Fruit fly (Drosophila melanogaster) whole organism, prepupa: ENCODE data around the gene hth.

Experiments
- Blimp-1 ChIP-seq: fragments of 200-800 bp; sonication (Bioruptor generic); optimal IDR thresholded peaks from 3 replicates; lab custom pipeline; 2017; ENCODE audit warnings: missing biosample characterization, missing genetic modification characterization, mild to moderate bottlenecking, moderate library complexity, missing genetic modification reagents
- CG10631 ChIP-seq: fragments of 200-800 bp; sonication (Bioruptor generic); optimal IDR thresholded peaks from 2 replicates; lab custom pipeline; 2016; ENCODE audit warnings: missing biosample characterization, missing genetic modification characterization
- CG10669 ChIP-seq: fragments of 200-800 bp; sonication (Bioruptor generic); optimal IDR thresholded peaks from 3 replicates; lab custom pipeline; 2018; ENCODE audit warnings: missing biosample characterization, mild to moderate bottlenecking, missing genetic modification characterization, moderate library complexity
- CG11294 ChIP-seq: fragments of 200-800 bp; sonication (Bioruptor generic); IDR thresholded peaks from 2 replicates; pipeline ENCODE4 v1.3.6; 2022; ENCODE audit warnings: missing biosample characterization, missing genetic modification characterization
- CG11762 ChIP-seq: fragments of 200-800 bp; sonication (Bioruptor generic); optimal IDR thresholded peaks from 3 replicates; lab custom pipeline; 2016; ENCODE audit warnings: missing biosample characterization, missing genetic modification characterization; ENCODE audit not compliant: insufficient read depth
- CG11902 ChIP-seq: fragments of 200-800 bp; sonication (Bioruptor generic); optimal IDR thresholded peaks from 3 replicates; lab custom pipeline; 2016; ENCODE audit warnings: missing biosample characterization, missing genetic modification characterization
- CG15336 ChIP-seq: fragments of 200-800 bp; sonication (Bioruptor generic); IDR thresholded peaks from 2 replicates; pipeline ENCODE4 v1.3.6; 2022; ENCODE audit warnings: missing biosample characterization, missing genetic modification characterization
- CG1621 ChIP-seq: fragments of 200-800 bp; sonication (Bioruptor generic); optimal IDR thresholded peaks from 3 replicates; lab custom pipeline; 2018; ENCODE audit warnings: missing biosample characterization, mild to moderate bottlenecking, missing genetic modification characterization
- CG16779 ChIP-seq: fragments of 200-800 bp; sonication (Bioruptor generic); optimal IDR thresholded peaks from 3 replicates; lab custom pipeline; 2017; ENCODE audit warnings: missing biosample characterization, mild to moderate bottlenecking, missing genetic modification characterization
- CG3032 ChIP-seq: fragments of 200-800 bp; optimal IDR thresholded peaks from 2 replicates; lab custom pipeline; 2019; ENCODE audit warnings: missing biosample characterization, mild to moderate bottlenecking, missing genetic modification characterization, moderate library complexity
- CG31627 ChIP-seq: fragments of 200-800 bp; sonication (Bioruptor generic); optimal IDR thresholded peaks from 3 replicates; lab custom pipeline; 2016; ENCODE audit warnings: missing biosample characterization, missing genetic modification characterization
- CG32006 ChIP-seq: fragments of 200-800 bp; sonication (Bioruptor generic); optimal IDR thresholded peaks from 3 replicates; lab custom pipeline; 2017; ENCODE audit warnings: missing biosample characterization, mild to moderate bottlenecking, missing genetic modification characterization
- CG34406 ChIP-seq: fragments of 200-800 bp; sonication (Bioruptor generic); optimal IDR thresholded peaks from 3 replicates; lab custom pipeline; 2016; ENCODE audit warnings: missing biosample characterization, missing genetic modification characterization
- CG3919 ChIP-seq: fragments of 200-800 bp; sonication (Bioruptor generic); optimal IDR thresholded peaks from 3 replicates; lab custom pipeline; 2016; ENCODE audit warnings: missing biosample characterization, missing genetic modification characterization
- CG4318 ChIP-seq: fragments of 200-800 bp; sonication (Bioruptor generic); optimal IDR thresholded peaks from 3 replicates; lab custom pipeline; 2017; ENCODE audit warnings: missing biosample characterization, mild to moderate bottlenecking, missing genetic modification characterization
- CG6163 ChIP-seq: fragments of 200-800 bp; sonication (Bioruptor generic); IDR thresholded peaks from 3 replicates; pipeline ENCODE4 v1.3.6; 2022; ENCODE audit warnings: missing biosample characterization, missing genetic modification characterization
- CG6276 ChIP-seq: fragments of 200-800 bp; sonication (Bioruptor generic); optimal IDR thresholded peaks from 2 replicates; lab custom pipeline; 2017; ENCODE audit warnings: missing biosample characterization, mild to moderate bottlenecking, missing genetic modification characterization
- CG6792 ChIP-seq: fragments of 200-800 bp; sonication (Bioruptor generic); optimal IDR thresholded peaks from 3 replicates; lab custom pipeline; 2016; ENCODE audit warnings: missing biosample characterization, missing genetic modification characterization
- CG6854 ChIP-seq: fragments of 200-800 bp; sonication (Bioruptor generic); optimal IDR thresholded peaks from 2 replicates; lab custom pipeline; 2017; ENCODE audit warnings: missing biosample characterization, mild to moderate bottlenecking, missing genetic modification characterization
- CG8119 ChIP-seq: fragments of 200-800 bp; sonication (Bioruptor generic); IDR thresholded peaks from 3 replicates; pipeline ENCODE4 v1.3.6; 2022; ENCODE audit warnings: missing biosample characterization, missing genetic modification characterization
- CG8319 ChIP-seq: fragments of 200-800 bp; sonication (Bioruptor generic); optimal IDR thresholded peaks from 3 replicates; lab custom pipeline; 2016; ENCODE audit warnings: missing biosample characterization, missing genetic modification characterization
- CG8632 ChIP-seq: fragments of 200-800 bp; sonication (Bioruptor generic); optimal IDR thresholded peaks from 3 replicates; lab custom pipeline; 2016; ENCODE audit warnings: missing biosample characterization, missing genetic modification characterization
- CG9139 ChIP-seq: fragments of 200-800 bp; sonication (Bioruptor generic); optimal IDR thresholded peaks from 3 replicates; lab custom pipeline; 2017; ENCODE audit warnings: missing biosample characterization, mild to moderate bottlenecking, missing genetic modification characterization
- Eip78C ChIP-seq: fragments of 200-800 bp; sonication (Bioruptor generic); peaks from one replicate; lab custom pipeline; 2016; ENCODE audit warnings: missing biosample characterization, missing genetic modification characterization
- Ets21C ChIP-seq: fragments of 200-800 bp; sonication (Bioruptor generic); optimal IDR thresholded peaks from 3 replicates; lab custom pipeline; 2016; ENCODE audit warnings: missing biosample characterization, missing genetic modification characterization
- Ets96B ChIP-seq: fragments of 200-800 bp; optimal IDR thresholded peaks from 2 replicates; lab custom pipeline; 2019; ENCODE audit warnings: missing biosample characterization, mild to moderate bottlenecking, missing genetic modification characterization, moderate library complexity
- Gug ChIP-seq: fragments of 200-800 bp; sonication (Bioruptor generic); IDR thresholded peaks from 2 replicates; pipeline ENCODE4 v1.3.6; 2022; ENCODE audit warnings: missing biosample characterization, missing genetic modification characterization
- Hr38 ChIP-seq: sonication (Bioruptor generic); optimal IDR thresholded peaks from 2 replicates; lab custom pipeline; 2016; ENCODE audit warnings: missing biosample characterization, missing genetic modification characterization
- Hr39 ChIP-seq: fragments of 200-800 bp; sonication (Bioruptor generic); optimal IDR thresholded peaks from 2 replicates; lab custom pipeline; 2016; ENCODE audit warnings: missing biosample characterization, missing genetic modification characterization
- Hr4 ChIP-seq: fragments of 200-800 bp; sonication (Bioruptor generic); optimal IDR thresholded peaks from 3 replicates; lab custom pipeline; 2016; ENCODE audit warnings: missing biosample characterization, missing genetic modification characterization
- Lpt ChIP-seq: fragments of 200-800 bp; sonication (Bioruptor generic); optimal IDR thresholded peaks from 3 replicates; lab custom pipeline; 2016; ENCODE audit warnings: missing biosample characterization, missing genetic modification characterization
- OdsH ChIP-seq: fragments of 200-800 bp; sonication (Bioruptor generic); optimal IDR thresholded peaks from 3 replicates; lab custom pipeline; 2016; ENCODE audit warnings: missing biosample characterization, missing genetic modification characterization
- Smox ChIP-seq: fragments of 200-800 bp; sonication (Bioruptor generic); optimal IDR thresholded peaks from 3 replicates; lab custom pipeline; 2016; ENCODE audit warnings: missing biosample characterization, missing genetic modification characterization
- Sox102F ChIP-seq: fragments of 200-800 bp; sonication (Bioruptor generic); optimal IDR thresholded peaks from 2 replicates; lab custom pipeline; 2016; ENCODE audit warnings: missing biosample characterization, mild to moderate bottlenecking, missing genetic modification characterization
- Sox14 ChIP-seq: fragments of 200-800 bp; sonication (Bioruptor generic); optimal IDR thresholded peaks from 3 replicates; lab custom pipeline; 2016; ENCODE audit warnings: missing biosample characterization, missing genetic modification characterization
- Sox15 ChIP-seq: fragments of 200-800 bp; sonication (Bioruptor generic); optimal IDR thresholded peaks from 3 replicates; lab custom pipeline; 2016; ENCODE audit warnings: missing biosample characterization, missing genetic modification characterization
- achi ChIP-seq: fragments of 200-800 bp; sonication (Bioruptor generic); optimal IDR thresholded peaks from 3 replicates; lab custom pipeline; 2016; ENCODE audit warnings: missing biosample characterization, missing genetic modification characterization
- cyc ChIP-seq: fragments of 200-800 bp; sonication (Bioruptor generic); optimal IDR thresholded peaks from 3 replicates; lab custom pipeline; 2016; ENCODE audit warnings: missing biosample characterization, missing genetic modification characterization
- dac ChIP-seq: fragments of 200-800 bp; sonication (Bioruptor generic); optimal IDR thresholded peaks from 2 replicates; lab custom pipeline; 2017; ENCODE audit warnings: missing biosample characterization, mild to moderate bottlenecking, missing genetic modification characterization
- eg ChIP-seq: fragments of 200-800 bp; sonication (Bioruptor generic); IDR thresholded peaks from 3 replicates; pipeline ENCODE4 v1.3.6; 2022; ENCODE audit warnings: missing biosample characterization, missing genetic modification characterization
- esn ChIP-seq: fragments of 200-800 bp; sonication (Bioruptor generic); optimal IDR thresholded peaks from 2 replicates; lab custom pipeline; 2016; ENCODE audit warnings: missing biosample characterization, mild to moderate bottlenecking, missing genetic modification characterization, moderate library complexity
- fd59A ChIP-seq: fragments of 200-800 bp; sonication (Bioruptor generic); optimal IDR thresholded peaks from 2 replicates; lab custom pipeline; 2017; ENCODE audit warnings: missing biosample characterization, mild to moderate bottlenecking, missing genetic modification characterization, missing genetic modification reagents
- fd85E ChIP-seq: fragments of 200-800 bp; sonication (Bioruptor generic); optimal IDR thresholded peaks from 3 replicates; lab custom pipeline; 2016; ENCODE audit warnings: missing biosample characterization, missing genetic modification characterization
- fkh ChIP-seq: fragments of 200-800 bp; sonication (Bioruptor generic); optimal IDR thresholded peaks from 3 replicates; lab custom pipeline; 2017; ENCODE audit warnings: missing biosample characterization, mild to moderate bottlenecking, missing genetic modification characterization, moderate library complexity
- lz ChIP-seq: fragments of 200-800 bp; sonication (Bioruptor generic); optimal IDR thresholded peaks from 3 replicates; lab custom pipeline; 2016; ENCODE audit warnings: missing biosample characterization, missing genetic modification characterization
- net ChIP-seq: fragments of 200-800 bp; sonication (Bioruptor generic); optimal IDR thresholded peaks from 3 replicates; lab custom pipeline; 2016; ENCODE audit warnings: missing biosample characterization, missing genetic modification characterization
- pdm3 ChIP-seq: fragments of 200-800 bp; sonication (Bioruptor generic); optimal IDR thresholded peaks from 3 replicates; lab custom pipeline; 2016; ENCODE audit warnings: missing biosample characterization, missing genetic modification characterization
- salr ChIP-seq, 2 experiments: fragments of 200-800 bp; sonication (Bioruptor generic); optimal IDR thresholded peaks; 3 replicates each; lab custom pipeline; 2016 to 2018; ENCODE audit warnings: missing biosample characterization in 2 of 2, missing genetic modification characterization in 2 of 2, mild to moderate bottlenecking in 1 of 2
- spab ChIP-seq: fragments of 200-800 bp; sonication (Bioruptor generic); optimal IDR thresholded peaks from 2 replicates; lab custom pipeline; 2017; ENCODE audit warnings: missing biosample characterization, mild to moderate bottlenecking, missing genetic modification characterization, missing genetic modification reagents
- ss ChIP-seq, 2 experiments: fragments of 200-800 bp; sonication (Bioruptor generic); optimal IDR thresholded peaks; 2 replicates in 1 of 2; 3 replicates in 1 of 2; lab custom pipeline; 2017 to 2018; ENCODE audit warnings: mild to moderate bottlenecking in 2 of 2, missing biosample characterization in 2 of 2, missing genetic modification characterization in 2 of 2, moderate library complexity in 1 of 2
- svp ChIP-seq: fragments of 200-800 bp; sonication (Bioruptor generic); peaks from one replicate; lab custom pipeline; 2016; ENCODE audit warnings: missing biosample characterization, missing genetic modification characterization
- topi ChIP-seq: fragments of 200-800 bp; sonication (Bioruptor generic); optimal IDR thresholded peaks from 3 replicates; lab custom pipeline; 2016; ENCODE audit warnings: missing biosample characterization, missing genetic modification characterization
- vri ChIP-seq: fragments of 200-800 bp; sonication (Bioruptor generic); optimal IDR thresholded peaks from 3 replicates; lab custom pipeline; 2016; ENCODE audit warnings: missing biosample characterization, mild to moderate bottlenecking, missing genetic modification characterization

hth gene

DNA sequence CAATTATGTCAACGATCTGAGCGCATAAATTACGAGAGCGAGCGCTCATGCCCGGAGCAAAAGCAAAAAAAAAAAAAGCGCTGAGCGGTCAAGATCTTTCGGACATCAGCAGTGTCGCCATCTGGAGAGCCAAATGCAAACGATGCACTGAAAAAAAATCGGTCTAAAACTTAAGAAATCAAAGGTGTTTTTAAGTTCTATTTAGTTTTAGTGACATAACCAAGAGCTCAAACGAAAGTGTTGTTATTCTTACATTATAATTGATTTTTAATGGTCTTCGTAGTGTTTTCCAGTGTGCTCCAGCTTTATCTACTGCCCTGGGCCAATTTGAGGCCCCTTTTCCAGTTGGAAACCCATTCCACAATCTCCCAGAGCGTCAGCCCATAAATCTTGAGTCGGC, 9.4 kb downstream of the hth start:
- TF ChIP-seq CG6854 (GFP tag; lab: Kevin White, UChicago) (no peak), achi (peak; percentile 47), CG8119 (GFP tag; lab: Robert Waterston, UW) (peak; percentile 62), CG11902 (GFP tag; lab: Kevin White, UChicago) (no peak), CG8319 (GFP tag; lab: Kevin White, UChicago) (peak; percentile 6), spab (GFP tag; lab: Kevin White, UChicago) (peak; percentile 55), fkh (GFP tag; lab: Kevin White, UChicago) (no peak), Sox14 (GFP tag; lab: Kevin White, UChicago) (peak; percentile 38), ss (GFP tag; optimal IDR thresholded peaks at IDR 0.05; lab: Kevin White, UChicago) (peak; percentile 24 to 28), CG11762 (GFP tag; lab: Kevin White, UChicago) (peak; percentile 37), CG8632 (no peak), Smox (GFP tag; lab: Kevin White, UChicago) (no peak), Sox102F (GFP tag; lab: Kevin White, UChicago) (no peak), CG9139 (GFP tag; lab: Kevin White, UChicago) (no peak), CG16779 (tag; lab: Kevin White, UChicago) (no peak), Eip78C (GFP tag; lab: Kevin White, UChicago) (peak; percentile 83), CG6792 (GFP tag; lab: Kevin White, UChicago) (peak; percentile 47), dac (GFP tag; lab: Kevin White, UChicago) (no peak), salr (GFP tag; optimal IDR thresholded peaks at IDR 0.05; lab: Kevin White, UChicago) (no peak), CG6163 (GFP tag; lab: Robert Waterston, UW) (peak; percentile 82), CG10631 (GFP tag; lab: Kevin White, UChicago) (peak; percentile 56), CG10669 (GFP tag; lab: Kevin White, UChicago) (peak; percentile 49), CG15336 (GFP tag; lab: Robert Waterston, UW) (peak; percentile 56), vri (GFP tag; lab: Kevin White, UChicago) (peak; percentile 1), Ets96B (tag; lab: Kevin White, UChicago) (peak; percentile 55), Hr38 (GFP tag; lab: Kevin White, UChicago) (no peak), CG6276 (GFP tag; lab: Kevin White, UChicago) (no peak), cyc (GFP tag; lab: Kevin White, UChicago) (no peak), Hr39 (no peak), eg (peak; percentile 68; the same call in 2 of the 3 replicates), lz (GFP tag; lab: Kevin White, UChicago) (peak; percentile 23), Gug (GFP tag; lab: Robert Waterston, UW) (peak; percentile 59), CG3919 (GFP tag; lab: Kevin White, UChicago) (peak; percentile 59), CG1621 (peak; percentile 15), pdm3 (peak; percentile 33), fd59A (peak; percentile 10), CG3032 (tag; lab: Kevin White, UChicago) (peak; percentile 62), Ets21C (GFP tag; lab: Kevin White, UChicago) (no peak), fd85E (GFP tag; lab: Kevin White, UChicago) (no peak), OdsH (GFP tag; lab: Kevin White, UChicago) (peak; percentile 50), Blimp-1 (GFP tag; lab: Kevin White, UChicago) (no peak), Hr4 (peak; percentile 26), Sox15 (GFP tag; lab: Kevin White, UChicago) (no peak), esn (GFP tag; lab: Kevin White, UChicago) (peak; percentile 36), CG4318 (GFP tag; lab: Kevin White, UChicago) (no peak), CG11294 (GFP tag; lab: Robert Waterston, UW) (peak; percentile 12; the same call in 1 of the 2 replicates), CG34406 (peak; percentile 37), net (GFP tag; lab: Kevin White, UChicago) (peak; percentile 31), CG32006 (GFP tag; lab: Kevin White, UChicago) (peak; percentile 35), Lpt (GFP tag; lab: Kevin White, UChicago) (peak; percentile 43), topi (peak; percentile 44), svp (peak; percentile 74), CG31627 (GFP tag; lab: Kevin White, UChicago) (peak; percentile 14)
